Worm (Caenorhabditis elegans) whole organism, early embryonic: ENCODE results near the gene B0361.9.

Experiments
- B0310.2 ChIP-seq: sonication (generic microtip); optimal IDR thresholded peaks from 2 replicates; lab custom pipeline; 2016; ENCODE audit warnings: mild to moderate bottlenecking, missing genetic modification characterization, missing compliant biosample characterization
- F13C5.2 ChIP-seq: sonication (generic microtip); optimal IDR thresholded peaks from 2 replicates; lab custom pipeline; 2017; ENCODE audit warnings: mild to moderate bottlenecking, missing genetic modification characterization, inconsistent platforms, missing compliant biosample characterization
- aly-1 ChIP-seq: sonication (generic microtip); optimal IDR thresholded peaks from 2 replicates; lab custom pipeline; 2016; ENCODE audit warnings: missing genetic modification characterization, missing compliant biosample characterization
- ama-1 ChIP-seq: fragments of 150-350 bp; optimal IDR thresholded peaks from 2 replicates; lab custom pipeline; 2014
- ceh-13 ChIP-seq: fragments of 200-800 bp; sonication (Bioruptor generic); optimal IDR thresholded peaks from 2 replicates; lab custom pipeline; 2018; ENCODE audit warnings: mild to moderate bottlenecking, missing genetic modification characterization, missing compliant biosample characterization
- ceh-36 ChIP-seq: sonication (generic microtip); optimal IDR thresholded peaks from 2 replicates; lab custom pipeline; 2016; ENCODE audit warnings: missing genetic modification characterization, inconsistent platforms, missing compliant biosample characterization
- ets-7 ChIP-seq: sonication (generic microtip); optimal IDR thresholded peaks from 2 replicates; lab custom pipeline; 2016; ENCODE audit warnings: missing genotype, missing genetic modification characterization, missing compliant biosample characterization
- flt-1 ChIP-seq: fragments of 200-800 bp; sonication (Bioruptor generic); IDR thresholded peaks from 2 replicates; pipeline ENCODE4 v1.3.6; 2022; ENCODE audit warnings: missing genetic modification characterization, missing compliant biosample characterization
- hmbx-1 ChIP-seq: sonication (generic microtip); optimal IDR thresholded peaks from 2 replicates; lab custom pipeline; 2016; ENCODE audit warnings: mild to moderate bottlenecking, missing genetic modification characterization, missing compliant biosample characterization
- hmg-4 ChIP-seq: fragments of 200-800 bp; sonication (Bioruptor generic); optimal IDR thresholded peaks from 2 replicates; lab custom pipeline; 2018; ENCODE audit warnings: mild to moderate bottlenecking, missing genetic modification characterization, missing compliant biosample characterization
- hnd-1 ChIP-seq: sonication (generic microtip); optimal IDR thresholded peaks from 2 replicates; lab custom pipeline; 2016; ENCODE audit warnings: missing genetic modification characterization, missing compliant biosample characterization
- pes-1 ChIP-seq: fragments of 200-800 bp; sonication (Bioruptor generic); IDR thresholded peaks from 2 replicates; pipeline ENCODE4 v1.3.6; 2022; ENCODE audit warnings: missing genetic modification reagents, missing genetic modification characterization, missing compliant biosample characterization
- scrt-1 ChIP-seq: fragments of 200-800 bp; sonication (Bioruptor generic); IDR thresholded peaks from 2 replicates; pipeline ENCODE4 v1.3.6; 2022; ENCODE audit warnings: missing genetic modification characterization, missing compliant biosample characterization
- sea-1 ChIP-seq: fragments of 200-800 bp; sonication (Bioruptor generic); conservative IDR thresholded peaks from 2 replicates; pipeline ENCODE4 v1.3.6; 2022; ENCODE audit warnings: missing genetic modification characterization, missing compliant biosample characterization
- tbx-11 ChIP-seq: fragments of 200-800 bp; sonication (Bioruptor generic); IDR thresholded peaks from 2 replicates; pipeline ENCODE4 v1.3.6; 2022; ENCODE audit warnings: missing genetic modification characterization, missing compliant biosample characterization
- tbx-37 ChIP-seq: fragments of 200-800 bp; sonication (Bioruptor generic); conservative IDR thresholded peaks from 2 replicates; pipeline ENCODE4 v1.3.6; 2022; ENCODE audit warnings: missing genetic modification reagents, missing genetic modification characterization, missing compliant biosample characterization
- tra-4 ChIP-seq: sonication (generic microtip); optimal IDR thresholded peaks from 2 replicates; lab custom pipeline; 2017; ENCODE audit warnings: missing genetic modification characterization, missing compliant biosample characterization

B0361.9 gene

ce11 chrIII:7273718-7274117, 25.7 kb downstream of the B0361.9 start:
- TF ChIP-seq scrt-1 (GFP tag; lab: Robert Waterston, UW) = no peak
- TF ChIP-seq ama-1 (lab: Kevin White, UChicago) = no peak
- no peak for TF ChIP-seq hmg-4 (GFP tag; lab: Kevin White, UChicago)
- no peak for TF ChIP-seq hmbx-1
- no peak for TF ChIP-seq tra-4
- TF ChIP-seq ceh-36 (tag; lab: Kevin White, UChicago) = no peak
- TF ChIP-seq B0310.2 (tag; lab: Kevin White, UChicago) = no peak
- no peak for TF ChIP-seq aly-1
- TF ChIP-seq ets-7 (tag; lab: Kevin White, UChicago) = no peak
- no peak for TF ChIP-seq hnd-1
- TF ChIP-seq pes-1 (GFP tag; lab: Robert Waterston, UW) = no peak
- TF ChIP-seq F13C5.2 (tag; lab: Kevin White, UChicago) = no peak
- no peak for TF ChIP-seq sea-1 (GFP tag; lab: Robert Waterston, UW)
- no peak for TF ChIP-seq tbx-11 (GFP tag; lab: Robert Waterston, UW)
- no peak for TF ChIP-seq tbx-37 (GFP tag; lab: Robert Waterston, UW)
- TF ChIP-seq flt-1 (GFP tag; lab: Robert Waterston, UW) = no peak
- TF ChIP-seq ceh-13 (GFP tag; lab: Kevin White, UChicago) = no peak

ce11 chrIII:7272828-7273227, 26.6 kb downstream of the B0361.9 start:
- TF ChIP-seq sea-1 (GFP tag; lab: Robert Waterston, UW) (no peak), hmg-4 (GFP tag; lab: Kevin White, UChicago) (no peak), hmbx-1 (no peak), ets-7 (tag; lab: Kevin White, UChicago) (no peak), aly-1 (no peak), ceh-36 (tag; lab: Kevin White, UChicago) (no peak), ama-1 (lab: Kevin White, UChicago) (no peak), tbx-11 (GFP tag; lab: Robert Waterston, UW) (no peak), ceh-13 (GFP tag; lab: Kevin White, UChicago) (no peak)

- no peak for TF ChIP-seq tra-4
- 0 out of 2 replicates have a peak, but pooled peaks have one; percentile 4 for TF ChIP-seq flt-1 (GFP tag; lab: Robert Waterston, UW)
- peak; percentile 75 for TF ChIP-seq hmg-4 (GFP tag; lab: Kevin White, UChicago)
- TF ChIP-seq F13C5.2 (tag; lab: Kevin White, UChicago) = peak; percentile 43
- no peak for TF ChIP-seq ama-1 (lab: Kevin White, UChicago)
- no peak for TF ChIP-seq hmbx-1
Observed at ce11 chrIII:7272088-7272487, 27.3 kb downstream of the B0361.9 start.

ce11 chrIII:7271083-7271482, 28.3 kb downstream of the B0361.9 start:
- TF ChIP-seq F13C5.2 (tag; lab: Kevin White, UChicago) (no peak), hmg-4 (GFP tag; lab: Kevin White, UChicago) (no peak), tra-4 (no peak), tbx-37 (GFP tag; lab: Robert Waterston, UW) (no peak), ets-7 (tag; lab: Kevin White, UChicago) (no peak), hnd-1 (no peak), aly-1 (no peak), sea-1 (GFP tag; lab: Robert Waterston, UW) (no peak), tbx-11 (GFP tag; lab: Robert Waterston, UW) (no peak), ceh-36 (tag; lab: Kevin White, UChicago) (no peak), ama-1 (lab: Kevin White, UChicago) (no peak), B0310.2 (tag; lab: Kevin White, UChicago) (no peak), pes-1 (GFP tag; lab: Robert Waterston, UW) (no peak), hmbx-1 (no peak), ceh-13 (GFP tag; lab: Kevin White, UChicago) (no peak), flt-1 (GFP tag; lab: Robert Waterston, UW) (no peak), scrt-1 (GFP tag; lab: Robert Waterston, UW) (no peak)

ce11 chrIII:7263028-7263427, 36.4 kb downstream of the B0361.9 start:
- TF ChIP-seq tbx-37 (GFP tag; lab: Robert Waterston, UW) (no peak), pes-1 (GFP tag; lab: Robert Waterston, UW) (no peak), aly-1 (no peak), tra-4 (no peak), hmbx-1 (no peak), ceh-13 (GFP tag; lab: Kevin White, UChicago) (no peak), hmg-4 (GFP tag; lab: Kevin White, UChicago) (no peak), ama-1 (lab: Kevin White, UChicago) (no peak), scrt-1 (GFP tag; lab: Robert Waterston, UW) (no peak), sea-1 (GFP tag; lab: Robert Waterston, UW) (no peak), ets-7 (tag; lab: Kevin White, UChicago) (no peak), F13C5.2 (tag; lab: Kevin White, UChicago) (no peak), ceh-36 (tag; lab: Kevin White, UChicago) (no peak), hnd-1 (no peak), B0310.2 (tag; lab: Kevin White, UChicago) (no peak), flt-1 (GFP tag; lab: Robert Waterston, UW) (no peak), tbx-11 (GFP tag; lab: Robert Waterston, UW) (no peak)

- TF ChIP-seq sea-1 (GFP tag; lab: Robert Waterston, UW) = no peak
- TF ChIP-seq hmbx-1 = no peak
- TF ChIP-seq flt-1 (GFP tag; lab: Robert Waterston, UW) = no peak
- TF ChIP-seq B0310.2 (tag; lab: Kevin White, UChicago) = no peak
- no peak for TF ChIP-seq F13C5.2 (tag; lab: Kevin White, UChicago)
- no peak for TF ChIP-seq ama-1 (lab: Kevin White, UChicago)
- TF ChIP-seq tbx-37 (GFP tag; lab: Robert Waterston, UW) = no peak
- no peak for TF ChIP-seq ceh-36 (tag; lab: Kevin White, UChicago)
- no peak for TF ChIP-seq ets-7 (tag; lab: Kevin White, UChicago)
- TF ChIP-seq hnd-1 = no peak
- no peak for TF ChIP-seq ceh-13 (GFP tag; lab: Kevin White, UChicago)
- TF ChIP-seq pes-1 (GFP tag; lab: Robert Waterston, UW) = no peak
- TF ChIP-seq tbx-11 (GFP tag; lab: Robert Waterston, UW) = no peak
- TF ChIP-seq aly-1 = no peak
- TF ChIP-seq hmg-4 (GFP tag; lab: Kevin White, UChicago) = no peak
- TF ChIP-seq scrt-1 (GFP tag; lab: Robert Waterston, UW) = no peak
Observed at ce11 chrIII:7262592-7262991, 36.8 kb downstream of the B0361.9 start.

ce11 chrIII:7258931-7259330, 40.5 kb downstream of the B0361.9 start, which contains the start of gene B0361.4:
Gene B0361.4 (plus strand): TSS chrIII:7258991.
- TF ChIP-seq ceh-13 (GFP tag; lab: Kevin White, UChicago) (no peak), pes-1 (GFP tag; lab: Robert Waterston, UW) (no peak), hmg-4 (GFP tag; lab: Kevin White, UChicago) (no peak), scrt-1 (GFP tag; lab: Robert Waterston, UW) (no peak), aly-1 (no peak), sea-1 (GFP tag; lab: Robert Waterston, UW) (no peak), hnd-1 (no peak), tbx-11 (GFP tag; lab: Robert Waterston, UW) (no peak), B0310.2 (tag; lab: Kevin White, UChicago) (no peak), hmbx-1 (no peak), ceh-36 (tag; lab: Kevin White, UChicago) (no peak), ama-1 (lab: Kevin White, UChicago) (no peak), F13C5.2 (tag; lab: Kevin White, UChicago) (no peak), tra-4 (no peak), tbx-37 (GFP tag; lab: Robert Waterston, UW) (no peak), flt-1 (GFP tag; lab: Robert Waterston, UW) (no peak), ets-7 (tag; lab: Kevin White, UChicago) (no peak)
